Fruit fly (Drosophila melanogaster) whole organism, embryonic: ENCODE results near the gene CG45072.

Source experiments
- Asciz ChIP-seq: fragments of 200-800 bp; sonication (Bioruptor generic); optimal IDR thresholded peaks from 2 replicates; lab custom pipeline; 2017; ENCODE audit warnings: missing biosample characterization, mild to moderate bottlenecking, missing genetic modification characterization, missing genetic modification reagents
- CG12104 ChIP-seq: fragments of 200-800 bp; sonication (Bioruptor generic); optimal IDR thresholded peaks from 3 replicates; lab custom pipeline; 2016; ENCODE audit warnings: missing biosample characterization, missing genetic modification characterization
- CG15269 ChIP-seq: fragments of 200-800 bp; sonication (Bioruptor generic); optimal IDR thresholded peaks from 2 replicates; lab custom pipeline; 2018; ENCODE audit warnings: missing biosample characterization, mild to moderate bottlenecking, missing genetic modification characterization, moderate library complexity
- CG16779 ChIP-seq: fragments of 200-800 bp; sonication (Bioruptor generic); IDR thresholded peaks from 2 replicates; pipeline ENCODE4 v1.3.6; 2022; ENCODE audit warnings: missing biosample characterization, missing genetic modification characterization
- CG17361 ChIP-seq: fragments of 200-800 bp; sonication (Bioruptor generic); IDR thresholded peaks from 3 replicates; pipeline ENCODE4 v1.3.6; 2022; ENCODE audit warnings: missing biosample characterization, missing genetic modification characterization
- CG17385 ChIP-seq: fragments of 200-800 bp; sonication (Bioruptor generic); optimal IDR thresholded peaks from 3 replicates; lab custom pipeline; 2018; ENCODE audit warnings: missing biosample characterization, mild to moderate bottlenecking, missing genetic modification characterization
- CG18476 ChIP-seq: fragments of 200-800 bp; sonication (Bioruptor generic); optimal IDR thresholded peaks from 2 replicates; lab custom pipeline; 2016; ENCODE audit warnings: missing biosample characterization, mild to moderate bottlenecking, missing genetic modification characterization
- CG3838 ChIP-seq: fragments of 200-800 bp; sonication (Bioruptor generic); optimal IDR thresholded peaks from 3 replicates; lab custom pipeline; 2016; ENCODE audit warnings: missing biosample characterization, missing genetic modification characterization
- CG5953 ChIP-seq: fragments of 200-800 bp; sonication (Bioruptor generic); IDR thresholded peaks from 2 replicates; pipeline ENCODE4 v1.3.6; 2022; ENCODE audit warnings: missing biosample characterization, missing genetic modification characterization
- CG6689 ChIP-seq: fragments of 200-800 bp; sonication (Bioruptor generic); IDR thresholded peaks from 2 replicates; pipeline ENCODE4 v1.3.6; 2022; ENCODE audit warnings: missing biosample characterization, missing genetic modification characterization
- CG8281 ChIP-seq: fragments of 200-800 bp; sonication (Bioruptor generic); optimal IDR thresholded peaks from 2 replicates; lab custom pipeline; 2018; ENCODE audit warnings: missing biosample characterization, mild to moderate bottlenecking, missing genetic modification characterization, moderate library complexity
- CG9727 ChIP-seq: fragments of 200-800 bp; sonication (Bioruptor generic); optimal IDR thresholded peaks from 3 replicates; lab custom pipeline; 2017; ENCODE audit warnings: missing biosample characterization, mild to moderate bottlenecking, missing genetic modification characterization
- Deaf1 ChIP-seq: fragments of 200-800 bp; optimal IDR thresholded peaks from 3 replicates; lab custom pipeline; 2019; ENCODE audit warnings: missing biosample characterization, mild to moderate bottlenecking, missing genetic modification characterization, moderate library complexity
- Dek ChIP-seq: fragments of 200-800 bp; sonication (Bioruptor generic); optimal IDR thresholded peaks from 3 replicates; lab custom pipeline; 2019; ENCODE audit warnings: missing biosample characterization, mild to moderate bottlenecking, missing genetic modification characterization, moderate library complexity
- Dll ChIP-seq: fragments of 200-800 bp; sonication (Bioruptor generic); IDR thresholded peaks from 4 replicates; pipeline ENCODE4 v1.3.6; 2022; ENCODE audit warnings: missing biosample characterization, missing genetic modification characterization; ENCODE audit not compliant: partially characterized antibody
- Doc2 ChIP-seq: fragments of 200-800 bp; sonication (Bioruptor generic); IDR thresholded peaks from 2 replicates; pipeline ENCODE4 v1.3.6; 2022; ENCODE audit warnings: missing biosample characterization, missing genetic modification characterization
- Hmx ChIP-seq: fragments of 200-800 bp; sonication (Bioruptor generic); optimal IDR thresholded peaks from 2 replicates; lab custom pipeline; 2016; ENCODE audit warnings: missing biosample characterization, missing genetic modification characterization
- Hr78 ChIP-seq, 2 experiments: fragments of 200-800 bp in 1 of 2; fragments of >200 bp in 1 of 2; sonication (Bioruptor generic) in 1 of 2; optimal IDR thresholded peaks; 2 replicates each; lab custom pipeline; 2017 to 2019; ENCODE audit warnings: missing biosample characterization in 2 of 2, missing genetic modification characterization in 2 of 2, mild to moderate bottlenecking in 1 of 2, moderate library complexity in 1 of 2
- Lpt ChIP-seq: fragments of >200 bp; optimal IDR thresholded peaks from 2 replicates; lab custom pipeline; 2018; ENCODE audit warnings: missing biosample characterization, missing genetic modification characterization
- Med ChIP-seq: fragments of 200-800 bp; sonication (Bioruptor generic); peaks from one replicate; lab custom pipeline; 2016; ENCODE audit warnings: missing biosample characterization, missing genetic modification characterization, mild to moderate bottlenecking, inconsistent platforms, moderate library complexity
- Meics ChIP-seq: fragments of 200-800 bp; sonication (Bioruptor generic); optimal IDR thresholded peaks from 2 replicates; lab custom pipeline; 2017; ENCODE audit warnings: missing biosample characterization, mild to moderate bottlenecking, missing genetic modification characterization
- Nf-YB ChIP-seq: fragments of 200-800 bp; sonication (Bioruptor generic); optimal IDR thresholded peaks from 3 replicates; lab custom pipeline; 2019; ENCODE audit warnings: missing biosample characterization, mild to moderate bottlenecking, missing genetic modification characterization, moderate library complexity
- YL-1 ChIP-seq: fragments of 200-800 bp; sonication (Bioruptor generic); optimal IDR thresholded peaks from 3 replicates; lab custom pipeline; 2017; ENCODE audit warnings: missing biosample characterization, mild to moderate bottlenecking, missing genetic modification characterization
- ase ChIP-seq: fragments of 200-800 bp; sonication (Bioruptor generic); IDR thresholded peaks from 3 replicates; pipeline ENCODE4 v1.3.6; 2022; ENCODE audit warnings: missing biosample characterization, missing genetic modification characterization
- ato ChIP-seq: fragments of 200-800 bp; sonication (Bioruptor generic); IDR thresholded peaks from 2 replicates; pipeline ENCODE4 v1.3.6; 2022; ENCODE audit warnings: missing biosample characterization, missing genetic modification characterization; ENCODE audit not compliant: partially characterized antibody
- bcd ChIP-seq: fragments of 200-800 bp; sonication (Bioruptor generic); optimal IDR thresholded peaks from 2 replicates; lab custom pipeline; 2017; ENCODE audit warnings: missing biosample characterization, mild to moderate bottlenecking, missing genetic modification characterization
- cas ChIP-seq: fragments of 200-800 bp; sonication (Bioruptor generic); IDR thresholded peaks from 2 replicates; pipeline ENCODE4 v1.3.6; 2022; ENCODE audit warnings: missing biosample characterization, missing genetic modification characterization
- cato ChIP-seq: fragments of 200-800 bp; sonication (Bioruptor generic); optimal IDR thresholded peaks from 2 replicates; lab custom pipeline; 2016; ENCODE audit warnings: missing biosample characterization, missing genetic modification characterization, borderline replicate concordance
- cg ChIP-seq: fragments of 200-800 bp; sonication (Bioruptor generic); optimal IDR thresholded peaks from 3 replicates; lab custom pipeline; 2019; ENCODE audit warnings: missing biosample characterization, mild to moderate bottlenecking, missing genetic modification characterization, moderate library complexity
- crp ChIP-seq, 2 experiments: fragments of 200-800 bp; sonication (Bioruptor generic); optimal IDR thresholded peaks; 2 replicates in 1 of 2; 3 replicates in 1 of 2; lab custom pipeline; 2017; ENCODE audit warnings: missing biosample characterization in 2 of 2, missing genetic modification characterization in 2 of 2, mild to moderate bottlenecking in 1 of 2, moderate library complexity in 1 of 2
- disco-r ChIP-seq: fragments of 200-800 bp; sonication (Bioruptor generic); optimal IDR thresholded peaks from 2 replicates; lab custom pipeline; 2016; ENCODE audit warnings: missing biosample characterization, missing genetic modification characterization
- exex ChIP-seq: fragments of 200-800 bp; sonication (Bioruptor generic); optimal IDR thresholded peaks from 4 replicates; lab custom pipeline; 2018; ENCODE audit warnings: missing biosample characterization, mild to moderate bottlenecking, missing genetic modification characterization, moderate library complexity
- eyg ChIP-seq: fragments of 200-800 bp; sonication (Bioruptor generic); optimal IDR thresholded peaks from 3 replicates; lab custom pipeline; 2016; ENCODE audit warnings: missing biosample characterization, missing genetic modification characterization
- fu2 ChIP-seq: fragments of 200-800 bp; sonication (Bioruptor generic); optimal IDR thresholded peaks from 2 replicates; lab custom pipeline; 2016; ENCODE audit warnings: missing biosample characterization, missing genetic modification characterization
- gce ChIP-seq: fragments of 200-800 bp; sonication (Bioruptor generic); IDR thresholded peaks from 3 replicates; pipeline ENCODE4 v1.3.6; 2022; ENCODE audit warnings: missing biosample characterization, missing genetic modification characterization
- gfzf ChIP-seq: fragments of 200-800 bp; sonication (Bioruptor generic); optimal IDR thresholded peaks from 2 replicates; lab custom pipeline; 2016; ENCODE audit warnings: missing biosample characterization, mild to moderate bottlenecking, missing genetic modification characterization, moderate library complexity
- hth ChIP-seq: fragments of >200 bp; optimal IDR thresholded peaks from 2 replicates; lab custom pipeline; 2017; ENCODE audit warnings: inconsistent platforms
- jumu ChIP-seq: fragments of 200-800 bp; sonication (Bioruptor generic); optimal IDR thresholded peaks from 3 replicates; lab custom pipeline; 2016; ENCODE audit warnings: missing biosample characterization, missing genetic modification characterization
- lola ChIP-seq, 3 experiments: fragments of >200 bp in 2 of 3; fragments of 200-800 bp in 1 of 3; sonication (Bioruptor generic) in 1 of 3; optimal IDR thresholded peaks; 2 replicates each; lab custom pipeline; 2017 to 2019; ENCODE audit warnings: missing biosample characterization in 3 of 3, missing genetic modification characterization in 3 of 3, mild to moderate bottlenecking in 1 of 3, moderate library complexity in 1 of 3
- lov ChIP-seq, 2 experiments: fragments of 200-800 bp in 1 of 2; fragments of >200 bp in 1 of 2; sonication (Bioruptor generic) in 1 of 2; IDR thresholded peaks in 1 of 2; optimal IDR thresholded peaks in 1 of 2; 2 replicates in 1 of 2; 3 replicates in 1 of 2; pipeline versions ENCODE4 v1.3.6 to Lab custom; 2017 to 2022; ENCODE audit warnings: missing biosample characterization in 1 of 2, missing genetic modification characterization in 1 of 2
- p53 ChIP-seq: fragments of 200-800 bp; sonication (Bioruptor generic); optimal IDR thresholded peaks from 2 replicates; lab custom pipeline; 2016; ENCODE audit warnings: missing biosample characterization, missing genetic modification characterization
- pnt ChIP-seq: fragments of 200-800 bp; sonication (Bioruptor generic); optimal IDR thresholded peaks from 3 replicates; lab custom pipeline; 2016; ENCODE audit warnings: missing biosample characterization, missing genetic modification characterization
- pzg ChIP-seq: fragments of 200-800 bp; sonication (Bioruptor generic); optimal IDR thresholded peaks from 3 replicates; lab custom pipeline; 2018; ENCODE audit warnings: missing biosample characterization, mild to moderate bottlenecking, missing genetic modification characterization, moderate library complexity
- sc ChIP-seq, 3 experiments: fragments of >200 bp in 2 of 3; fragments of 200-800 bp in 1 of 3; sonication (Bioruptor generic) in 1 of 3; optimal IDR thresholded peaks; 2 replicates in 2 of 3; 3 replicates in 1 of 3; lab custom pipeline; 2017; ENCODE audit warnings: mild to moderate bottlenecking in 1 of 3, missing biosample characterization in 1 of 3, missing genetic modification characterization in 1 of 3, missing genetic modification reagents in 1 of 3
- sens ChIP-seq: fragments of 200-800 bp; sonication (Bioruptor generic); peaks from one replicate; lab custom pipeline; 2016; ENCODE audit warnings: missing biosample characterization, missing genetic modification characterization
- seq ChIP-seq: fragments of 200-800 bp; sonication (Bioruptor generic); IDR thresholded peaks from 2 replicates; pipeline ENCODE4 v1.3.6; 2022; ENCODE audit warnings: missing biosample characterization, missing genetic modification characterization
- slou ChIP-seq: fragments of 200-800 bp; sonication (Bioruptor generic); optimal IDR thresholded peaks from 3 replicates; lab custom pipeline; 2016; ENCODE audit warnings: missing biosample characterization, missing genetic modification characterization
- stc ChIP-seq: fragments of 200-800 bp; sonication (Bioruptor generic); IDR thresholded peaks from 2 replicates; pipeline ENCODE4 v1.3.6; 2022; ENCODE audit warnings: missing biosample characterization, missing genetic modification characterization
- tap ChIP-seq: fragments of 200-800 bp; optimal IDR thresholded peaks from 3 replicates; lab custom pipeline; 2019; ENCODE audit warnings: missing biosample characterization, mild to moderate bottlenecking, missing genetic modification characterization, moderate library complexity
- yki ChIP-seq: fragments of >200 bp; optimal IDR thresholded peaks from 3 replicates; lab custom pipeline; 2018

Gene CG45072

dm6 chr3R:30092700-30093044 is 30.4 kb downstream of the CG45072 start (continued):
- peak; percentile 41 for TF ChIP-seq CG8281
- peak; percentile 60 for TF ChIP-seq CG5953 (GFP tag; lab: Robert Waterston, UW)
- TF ChIP-seq fu2 = peak; percentile 80
- peak in 1 of 2 experiments; percentile 45 for TF ChIP-seq Hr78 (GFP tag; optimal IDR thresholded peaks at IDR 0.05; lab: Kevin White, UChicago)
- TF ChIP-seq CG18476 = peak; percentile 79
- TF ChIP-seq hth (lab: Kevin White, UChicago) = no peak
- no peak for TF ChIP-seq ato
- peak; percentile 62 for TF ChIP-seq Doc2 (GFP tag; lab: Robert Waterston, UW)
- peak; percentile 84 for TF ChIP-seq CG17385 (GFP tag; lab: Kevin White, UChicago)
- TF ChIP-seq CG6689 (GFP tag; lab: Robert Waterston, UW) = peak; percentile 84
- peak; percentile 82 for TF ChIP-seq CG17361 (GFP tag; lab: Robert Waterston, UW)
- no peak for TF ChIP-seq slou (GFP tag; lab: Kevin White, UChicago)
- TF ChIP-seq bcd (GFP tag; lab: Kevin White, UChicago) = peak; percentile 84
- peak; percentile 58 for TF ChIP-seq Nf-YB
- peak; percentile 87 for TF ChIP-seq CG15269 (tag; lab: Kevin White, UChicago)
- TF ChIP-seq pzg (GFP tag; lab: Kevin White, UChicago) = peak; percentile 4
- TF ChIP-seq yki (lab: Kevin White, UChicago) = no peak
- peak; percentile 67 for TF ChIP-seq CG12104 (GFP tag; lab: Kevin White, UChicago)
- peak in 1 of 2 experiments; percentile 44 for TF ChIP-seq crp (GFP tag; optimal IDR thresholded peaks at IDR 0.05; lab: Kevin White, UChicago)
- TF ChIP-seq sens (GFP tag; lab: Kevin White, UChicago) = peak; percentile 95
- no peak for TF ChIP-seq cg (GFP tag; lab: Kevin White, UChicago)
- peak; percentile 79 for TF ChIP-seq Dek (tag; lab: Kevin White, UChicago)
- TF ChIP-seq Deaf1 (tag; lab: Kevin White, UChicago) = peak; percentile 49
- TF ChIP-seq tap (tag; lab: Kevin White, UChicago) = peak; percentile 84
- peak; percentile 74 for TF ChIP-seq Asciz (GFP tag; lab: Kevin White, UChicago)
- TF ChIP-seq disco-r (GFP tag; lab: Kevin White, UChicago) = peak; percentile 75
- peak; percentile 76 for TF ChIP-seq cas (GFP tag; lab: Robert Waterston, UW)
- no peak for TF ChIP-seq gfzf (GFP tag; lab: Kevin White, UChicago)
- TF ChIP-seq CG16779 (GFP tag; lab: Robert Waterston, UW) = peak; percentile 80
- peak; percentile 48 for TF ChIP-seq exex
- no peak for TF ChIP-seq Lpt (GFP tag; lab: Kevin White, UChicago)
- peak; percentile 76 for TF ChIP-seq CG3838 (GFP tag; lab: Kevin White, UChicago)
- TF ChIP-seq CG9727 (GFP tag; lab: Kevin White, UChicago) = peak; percentile 77
- TF ChIP-seq jumu (GFP tag; lab: Kevin White, UChicago) = peak; percentile 83
- TF ChIP-seq lov (optimal IDR thresholded peaks at IDR 0.05; lab: Kevin White, UChicago) = no peak
- peak; percentile 82 for TF ChIP-seq lov (GFP tag; IDR thresholded peaks at IDR 0.05; lab: Robert Waterston, UW)
- TF ChIP-seq sc (optimal IDR thresholded peaks at IDR 0.05; lab: Kevin White, UChicago) = no peak
- TF ChIP-seq sc (GFP tag; optimal IDR thresholded peaks at IDR 0.05; lab: Kevin White, UChicago) = peak; percentile 43
- no peak for TF ChIP-seq Dll
- TF ChIP-seq pnt (GFP tag; lab: Kevin White, UChicago) = peak; percentile 84
- TF ChIP-seq Hmx (GFP tag; lab: Kevin White, UChicago) = peak; percentile 26
- TF ChIP-seq eyg (GFP tag; lab: Kevin White, UChicago) = peak; percentile 84
- peak; percentile 89 for TF ChIP-seq Meics (GFP tag; lab: Kevin White, UChicago)
- peak; percentile 58 for TF ChIP-seq cato (GFP tag; lab: Kevin White, UChicago)
- peak; percentile 90 for TF ChIP-seq gce
- TF ChIP-seq ase = peak; percentile 79
- peak; percentile 26 for TF ChIP-seq p53 (GFP tag; lab: Kevin White, UChicago)
- TF ChIP-seq YL-1 = peak; percentile 16
- peak; percentile 82 for TF ChIP-seq stc
- peak; percentile 89 for TF ChIP-seq seq (GFP tag; lab: Robert Waterston, UW)
- peak in 1 of 3 experiments; percentile 59 for TF ChIP-seq lola (GFP tag; optimal IDR thresholded peaks at IDR 0.05; lab: Kevin White, UChicago)
- peak; percentile 98 for TF ChIP-seq Med (GFP tag; lab: Kevin White, UChicago)
